Worm (Caenorhabditis elegans) whole organism, late embryonic: ENCODE data around the gene F53F8.7.

ENCODE experiments used
- C08G9.2 ChIP-seq: sonication (generic microtip); optimal IDR thresholded peaks from 2 replicates; lab custom pipeline; 2016; ENCODE audit warnings: mild to moderate bottlenecking, missing genetic modification characterization, moderate library complexity, missing compliant biosample characterization
- dmd-4 ChIP-seq: sonication (generic microtip); optimal IDR thresholded peaks from 2 replicates; lab custom pipeline; 2016; ENCODE audit warnings: borderline replicate concordance, missing genetic modification characterization, missing compliant biosample characterization
- eyg-1 ChIP-seq: sonication (generic microtip); optimal IDR thresholded peaks from 2 replicates; lab custom pipeline; 2016; ENCODE audit warnings: missing genotype, missing genetic modification characterization, missing compliant biosample characterization
- nhr-232 ChIP-seq: sonication (generic microtip); optimal IDR thresholded peaks from 2 replicates; lab custom pipeline; 2016; ENCODE audit warnings: missing genetic modification characterization, missing compliant biosample characterization
- npax-4 ChIP-seq: sonication (generic microtip); optimal IDR thresholded peaks from 2 replicates; lab custom pipeline; 2016; ENCODE audit warnings: missing genetic modification characterization, missing compliant biosample characterization
- pat-9 ChIP-seq: fragments of 200-800 bp; sonication (Bioruptor generic); optimal IDR thresholded peaks from 2 replicates; lab custom pipeline; 2018; ENCODE audit warnings: mild to moderate bottlenecking, missing genetic modification characterization, moderate library complexity, missing compliant biosample characterization
- pax-1 ChIP-seq: fragments of 150-350 bp; optimal IDR thresholded peaks from 2 replicates; lab custom pipeline; 2014; ENCODE audit warnings: missing biosample characterization, missing genetic modification characterization
- unc-86 ChIP-seq: sonication (generic microtip); optimal IDR thresholded peaks from 2 replicates; lab custom pipeline; 2016; ENCODE audit warnings: missing genetic modification characterization, missing compliant biosample characterization

- TF ChIP-seq eyg-1 (tag; lab: Kevin White, UChicago) (no peak), pat-9 (no peak), npax-4 (tag; lab: Kevin White, UChicago) (no peak), unc-86 (tag; lab: Kevin White, UChicago) (no peak), dmd-4 (tag; lab: Kevin White, UChicago) (no peak), pax-1 (tag; lab: Kevin White, UChicago) (no peak), nhr-232 (tag; lab: Kevin White, UChicago) (no peak), C08G9.2 (tag; lab: Kevin White, UChicago) (no peak)
These were observed 47.1 kb upstream of the F53F8.7 start for ce11 chrV:20745278-20745677.
